Worm (Caenorhabditis elegans) whole organism, L2 larva: ENCODE measurements around the gene H04M03.3.

ENCODE experiments used
- ama-1 ChIP-seq: fragments of 150-350 bp; optimal IDR thresholded peaks from 2 replicates; lab custom pipeline; 2018; ENCODE audit warnings: inconsistent platforms
- lin-39 ChIP-seq: fragments of 150-350 bp; optimal IDR thresholded peaks from 2 replicates; lab custom pipeline; 2014; ENCODE audit warnings: missing biosample characterization, missing genetic modification reagents, missing genetic modification characterization
- nhr-25 ChIP-seq: fragments of 150-350 bp; sonication (generic microtip); optimal IDR thresholded peaks from 3 replicates; lab custom pipeline; 2014; ENCODE audit warnings: missing biosample characterization, missing genetic modification characterization

- no peak for TF ChIP-seq lin-39 (tag; lab: Kevin White, UChicago)
- TF ChIP-seq ama-1 (lab: Kevin White, UChicago), result no peak
- TF ChIP-seq nhr-25 (tag; lab: Kevin White, UChicago), result no peak
Measured at ce11 chrIV:5937106-5937505, 45.7 kb downstream of the H04M03.3 start.
